Worm (Caenorhabditis elegans): Measurements from ENCODE around the gene C04B4.4.

C04B4.4 gene

ce11 chrX:12337846-12338490 is 47.3 kb downstream of the C04B4.4 start, which contains the start of gene srd-44 (continued):
- TF ChIP-seq B0035.1 (tag; optimal IDR thresholded peaks at IDR 0.05) (peak; percentile 16), ztf-6 (GFP tag; IDR thresholded peaks at IDR 0.05) (0 out of 2 replicates have a peak, but pooled peaks have one; percentile 22), nfya-1 (tag; optimal IDR thresholded peaks at IDR 0.05; ENCODE audit: borderline replicate concordance, insufficient read depth) (no peak), ceh-100 (GFP tag; IDR thresholded peaks at IDR 0.05) (no peak), snpc-3.4 (tag; optimal IDR thresholded peaks at IDR 0.05) (peak; percentile 40), mcd-1 (GFP tag; IDR thresholded peaks at IDR 0.05) (no peak), rcor-1 (GFP tag; IDR thresholded peaks at IDR 0.05) (peak; percentile 62; the same call in 1 of the 2 replicates), F22D6.2 (tag; optimal IDR thresholded peaks at IDR 0.05) (no peak), tlf-1 (GFP tag; optimal IDR thresholded peaks at IDR 0.05) (no peak), F23B12.7 (tag; optimal IDR thresholded peaks at IDR 0.05; ENCODE audit: insufficient read depth) (no peak), bed-2 (GFP tag; IDR thresholded peaks at IDR 0.05) (no peak), nhr-80 (tag; optimal IDR thresholded peaks at IDR 0.05) (no peak), cebp-2 (GFP tag; IDR thresholded peaks at IDR 0.05) (no peak), lin-26 (GFP tag; IDR thresholded peaks at IDR 0.05) (peak; percentile 86), ztf-28 (GFP tag; IDR thresholded peaks at IDR 0.05) (no peak), Y79H2A.3 (GFP tag; conservative IDR thresholded peaks at IDR 0.05) (no peak), D2030.7 (GFP tag; IDR thresholded peaks at IDR 0.05) (no peak; the same call in 1 of the 2 replicates), madf-10 (tag; optimal IDR thresholded peaks at IDR 0.05) (peak; percentile 36), attf-3 (GFP tag; conservative IDR thresholded peaks at IDR 0.05) (no peak), die-1 (tag; optimal IDR thresholded peaks at IDR 0.05) (peak; percentile 71), B0261.1 (tag; optimal IDR thresholded peaks at IDR 0.05) (peak; percentile 93), sdz-38 (tag; optimal IDR thresholded peaks at IDR 0.05) (no peak), ceh-91 (GFP tag; IDR thresholded peaks at IDR 0.05) (no peak), ztf-25 (GFP tag; IDR thresholded peaks at IDR 0.05) (0 out of 2 replicates have a peak, but pooled peaks have one; percentile 76), ZK185.1 (tag; optimal IDR thresholded peaks at IDR 0.05; ENCODE audit: poor library complexity, severe bottlenecking) (peak; percentile 83), ets-4 (GFP tag; optimal IDR thresholded peaks at IDR 0.05) (no peak), hrde-1 (tag; optimal IDR thresholded peaks at IDR 0.05; ENCODE audit: borderline replicate concordance) (peak; percentile 26), sea-2 (GFP tag; IDR thresholded peaks at IDR 0.05) (no peak), Y53F4B.3 (GFP tag; IDR thresholded peaks at IDR 0.05) (no peak), ztf-3 (GFP tag; optimal IDR thresholded peaks at IDR 0.05) (no peak)

DNA sequence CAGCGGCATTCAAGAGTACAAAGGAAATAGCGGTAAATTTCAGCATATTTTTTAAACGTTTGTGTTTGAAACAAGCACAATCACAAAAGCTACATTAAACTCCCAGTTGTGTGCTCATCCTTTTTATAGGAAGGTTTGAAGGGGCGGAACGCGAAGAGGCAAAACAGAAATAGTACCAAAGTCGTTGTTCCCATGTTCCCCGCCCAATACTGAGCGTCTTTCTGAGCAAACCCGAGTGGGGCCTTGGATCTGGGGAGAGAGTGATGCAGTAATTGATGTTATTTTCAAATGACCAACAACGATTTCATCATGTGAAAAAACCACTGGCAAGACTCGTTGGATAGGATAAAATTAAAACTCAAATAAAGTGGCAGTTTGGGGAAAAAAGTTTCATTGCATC is 50.7 kb downstream of the C04B4.4 start, which contains the start of gene zig-2:
TSS of gene zig-2 (minus strand) at position 101 of the 400 bp plus-strand sequence.
- TF ChIP-seq nhr-80 (tag; optimal IDR thresholded peaks at IDR 0.05) (no peak), snpc-1.3 (tag; optimal IDR thresholded peaks at IDR 0.05; ENCODE audit: insufficient read depth) (no peak), egl-18 (GFP tag; IDR thresholded peaks at IDR 0.05) (no peak), pha-4 (tag; optimal IDR thresholded peaks at IDR 0.05) (no peak), somi-1 (GFP tag; optimal IDR thresholded peaks at IDR 0.05) (no peak), ztf-18 (tag; optimal IDR thresholded peaks at IDR 0.05) (no peak), madf-10 (tag; optimal IDR thresholded peaks at IDR 0.05) (no peak), pbrm-1 (GFP tag; IDR thresholded peaks at IDR 0.05) (no peak), F52B5.7 (tag; optimal IDR thresholded peaks at IDR 0.05) (no peak), lin-35 (GFP tag; optimal IDR thresholded peaks at IDR 0.05) (no peak), let-526 (GFP tag; IDR thresholded peaks at IDR 0.05) (no peak), attf-3 (GFP tag; conservative IDR thresholded peaks at IDR 0.05) (no peak), lir-1 (GFP tag; conservative IDR thresholded peaks at IDR 0.05) (no peak), F23B12.7 (tag; optimal IDR thresholded peaks at IDR 0.05; ENCODE audit: insufficient read depth) (no peak)
